Fruit fly (Drosophila melanogaster): ENCODE measurements around the gene Tsp26A.
A peak's percentile ranks its signal among the peaks of the same experiment; 100 is the strongest.

Tsp26A gene

DNA sequence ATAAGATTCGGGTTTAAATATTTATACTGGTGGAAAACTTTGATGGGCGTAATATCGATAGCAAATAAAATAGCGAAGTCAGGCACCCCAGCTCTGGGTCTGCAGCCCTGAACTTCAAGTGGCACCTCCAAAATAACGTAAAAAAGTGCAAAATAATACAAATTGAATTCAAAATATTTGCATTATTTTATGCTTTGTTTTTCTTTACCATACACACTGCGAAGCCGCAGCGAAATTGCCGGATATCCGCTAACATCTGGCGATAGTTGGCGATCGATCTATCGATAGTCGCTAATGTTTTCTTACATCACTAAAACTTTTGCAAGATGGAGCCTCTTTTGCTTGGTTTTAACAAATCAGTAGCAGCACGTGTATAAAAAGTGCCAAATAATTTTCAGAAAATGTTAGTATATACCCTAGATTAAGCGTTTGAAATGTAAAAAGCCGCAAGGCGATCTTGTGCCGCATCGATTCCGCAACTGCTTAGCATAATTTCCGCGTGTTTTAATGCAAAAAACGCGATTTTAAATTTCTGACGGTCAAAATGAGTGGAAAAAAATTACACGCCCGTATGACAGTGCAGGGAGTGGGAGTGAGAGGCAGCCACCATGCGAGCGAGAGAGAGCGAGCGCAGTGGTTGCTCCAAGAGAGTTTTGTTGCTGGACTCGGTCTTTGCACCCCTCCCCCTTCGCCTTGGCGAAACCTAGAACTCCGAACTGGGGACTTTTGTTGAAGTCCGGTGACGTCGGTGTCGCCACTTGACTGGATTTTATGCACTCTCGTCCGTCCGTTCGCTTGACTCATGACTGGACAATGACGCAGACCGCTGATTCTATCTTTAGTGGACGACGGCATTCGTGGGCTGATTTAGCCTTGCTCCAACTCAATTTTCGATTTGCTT lies 18.3 kb upstream of the Tsp26A start, which contains the start of gene eIF4A (continued):
- TF ChIP-seq crol (GFP tag; IDR thresholded peaks at IDR 0.05) (no peak), gsb-n (tag; optimal IDR thresholded peaks at IDR 0.05) (no peak), cwo (GFP tag; optimal IDR thresholded peaks at IDR 0.05) (peak; percentile 89), CG11723 (GFP tag; optimal IDR thresholded peaks at IDR 0.05) (no peak), fd3F (GFP tag; optimal IDR thresholded peaks at IDR 0.05) (no peak), pita (GFP tag; optimal IDR thresholded peaks at IDR 0.05) (peak; percentile 66), org-1 (GFP tag; optimal IDR thresholded peaks at IDR 0.05) (peak; percentile 16), C15 (GFP tag; IDR thresholded peaks at IDR 0.05) (no peak), Mrtf (GFP tag; IDR thresholded peaks at IDR 0.05) (no peak), crp (GFP tag; optimal IDR thresholded peaks at IDR 0.05) (no peak), al (GFP tag; IDR thresholded peaks at IDR 0.05) (no peak), ash1 (GFP tag; optimal IDR thresholded peaks at IDR 0.05) (no peak), Xbp1 (GFP tag; optimal IDR thresholded peaks at IDR 0.05) (no peak), caup (GFP tag; optimal IDR thresholded peaks at IDR 0.05; ENCODE audit: severe bottlenecking) (peak; percentile 67), MESR4 (GFP tag; optimal IDR thresholded peaks at IDR 0.05) (peak; percentile 96), Hr51 (GFP tag; optimal IDR thresholded peaks at IDR 0.05) (no peak), CG17829 (tag; optimal IDR thresholded peaks at IDR 0.05) (peak; percentile 12), sna (GFP tag; IDR thresholded peaks at IDR 0.05; ENCODE audit: partially characterized antibody) (no peak), ham (GFP tag; IDR thresholded peaks at IDR 0.05) (no peak), dpn (GFP tag; optimal IDR thresholded peaks at IDR 0.05) (no peak), Bgb (GFP tag; IDR thresholded peaks at IDR 0.05; ENCODE audit: partially characterized antibody) (no peak), ATbp (GFP tag; optimal IDR thresholded peaks at IDR 0.05) (peak; percentile 4), bcd (GFP tag; optimal IDR thresholded peaks at IDR 0.05) (peak; percentile 42), gsb (GFP tag; IDR thresholded peaks at IDR 0.05) (no peak), CG13287 (GFP tag; IDR thresholded peaks at IDR 0.05; ENCODE audit: partially characterized antibody) (no peak), CG4617 (GFP tag; optimal IDR thresholded peaks at IDR 0.05; ENCODE audit: borderline replicate concordance) (no peak), gro (GFP tag; optimal IDR thresholded peaks at IDR 0.05) (no peak), gce (GFP tag; IDR thresholded peaks at IDR 0.05) (no peak), tx (GFP tag; optimal IDR thresholded peaks at IDR 0.05) (no peak), zfh1 (GFP tag; IDR thresholded peaks at IDR 0.05) (no peak), lbe (GFP tag; optimal IDR thresholded peaks at IDR 0.05) (no peak), Pdp1 (GFP tag; optimal IDR thresholded peaks at IDR 0.05) (peak in 1 of 2 experiments; percentile 40), CG3163 (GFP tag; optimal IDR thresholded peaks at IDR 0.05) (no peak), CG2678 (tag; optimal IDR thresholded peaks at IDR 0.05) (peak; percentile 15), Atf3 (GFP tag; optimal IDR thresholded peaks at IDR 0.05) (no peak), cato (GFP tag; optimal IDR thresholded peaks at IDR 0.05; ENCODE audit: borderline replicate concordance) (no peak), Oli (tag; optimal IDR thresholded peaks at IDR 0.05) (peak; percentile 14), Ravus (GFP tag; IDR thresholded peaks at IDR 0.05) (no peak), jing (GFP tag; optimal IDR thresholded peaks at IDR 0.05) (no peak), lmd (GFP tag; IDR thresholded peaks at IDR 0.05) (no peak), gcm (GFP tag; optimal IDR thresholded peaks at IDR 0.05) (peak; percentile 75), chm (GFP tag; IDR thresholded peaks at IDR 0.05) (no peak), Fer3 (tag; optimal IDR thresholded peaks at IDR 0.05) (peak; percentile 48), gem (tag; optimal IDR thresholded peaks at IDR 0.05) (no peak), CG17612 (GFP tag; IDR thresholded peaks at IDR 0.05) (no peak), cad (GFP tag; optimal IDR thresholded peaks at IDR 0.05) (no peak), CG15514 (GFP tag; optimal IDR thresholded peaks at IDR 0.05) (peak; percentile 41), lab (GFP tag; optimal IDR thresholded peaks at IDR 0.05) (peak; percentile 18)
